Worm (Caenorhabditis elegans): ENCODE results near the gene ing-3.

DNA sequence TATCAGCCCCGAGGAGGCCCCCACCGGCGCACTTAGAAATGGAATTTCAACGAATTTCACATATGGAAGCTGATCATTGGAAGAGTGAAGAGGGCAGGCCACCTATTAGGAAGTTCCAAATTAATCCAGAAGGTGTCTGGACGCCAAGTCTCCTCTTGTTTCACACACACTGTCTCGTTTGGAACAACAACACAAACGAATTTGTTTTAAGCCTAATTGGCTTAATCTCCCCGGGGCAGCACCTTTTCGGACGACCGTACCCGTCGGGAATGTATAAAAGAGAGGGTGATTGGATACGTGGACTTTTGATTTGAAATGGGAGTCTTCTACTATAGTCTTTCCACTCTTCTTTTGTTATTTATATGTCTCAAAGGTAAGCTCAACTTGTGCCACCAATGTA, 40.2 kb downstream of the ing-3 start, which contains the start of gene mltn-3:
- TF ChIP-seq mdl-1 (tag; optimal IDR thresholded peaks at IDR 0.05) (no peak), nhr-28 (tag; optimal IDR thresholded peaks at IDR 0.05) (no peak), ceh-28 (tag; optimal IDR thresholded peaks at IDR 0.05) (no peak), unc-62 (GFP tag; optimal IDR thresholded peaks at IDR 0.05) (no peak), nhr-25 (tag; optimal IDR thresholded peaks at IDR 0.05) (no peak)

Data from whole organism, L3 larva.